Worm (Caenorhabditis elegans) whole organism, L2 larva: Measurements from ENCODE around the gene mrpl-39.

ENCODE experiments used
- ZK546.5 ChIP-seq: sonication (generic microtip); optimal IDR thresholded peaks from 2 replicates; lab custom pipeline; 2017; ENCODE audit warnings: missing biosample characterization, missing genetic modification characterization
- ama-1 ChIP-seq: fragments of 150-350 bp; optimal IDR thresholded peaks from 2 replicates; lab custom pipeline; 2018; ENCODE audit warnings: inconsistent platforms
- ceh-82 ChIP-seq: fragments of 150-350 bp; optimal IDR thresholded peaks from 2 replicates; lab custom pipeline; 2014; ENCODE audit warnings: missing biosample characterization, missing genetic modification characterization
- lin-13 ChIP-seq: fragments of 150-350 bp; optimal IDR thresholded peaks from 2 replicates; lab custom pipeline; 2014; ENCODE audit warnings: missing biosample characterization, missing genetic modification reagents, missing genetic modification characterization
- lsy-2 ChIP-seq, 2 experiments: fragments of 150-350 bp in 1 of 2; sonication (generic microtip) in 1 of 2; optimal IDR thresholded peaks; 2 replicates each; lab custom pipeline; 2014 to 2017; ENCODE audit warnings: missing biosample characterization in 2 of 2, missing genetic modification characterization in 2 of 2
- mab-5 ChIP-seq: fragments of 150-350 bp; optimal IDR thresholded peaks from 2 replicates; lab custom pipeline; 2014; ENCODE audit warnings: missing biosample characterization, missing genetic modification characterization
- nhr-12 ChIP-seq: fragments of 150-350 bp; optimal IDR thresholded peaks from 2 replicates; lab custom pipeline; 2014; ENCODE audit warnings: missing biosample characterization, missing genetic modification characterization
- nhr-237 ChIP-seq: fragments of 150-350 bp; optimal IDR thresholded peaks from 2 replicates; lab custom pipeline; 2014; ENCODE audit warnings: missing biosample characterization, missing genetic modification characterization
- sma-3 ChIP-seq: sonication (generic microtip); optimal IDR thresholded peaks from 2 replicates; lab custom pipeline; 2016; ENCODE audit warnings: missing genetic modification reagents, missing genetic modification characterization, missing compliant biosample characterization
- unc-39 ChIP-seq: fragments of 150-350 bp; optimal IDR thresholded peaks from 2 replicates; lab custom pipeline; 2014; ENCODE audit warnings: missing biosample characterization, missing genetic modification characterization
- zag-1 ChIP-seq: fragments of 150-350 bp; optimal IDR thresholded peaks from 2 replicates; lab custom pipeline; 2014; ENCODE audit warnings: missing biosample characterization, missing genetic modification characterization
- ztf-11 ChIP-seq: sonication (generic microtip); optimal IDR thresholded peaks from 2 replicates; lab custom pipeline; 2017; ENCODE audit warnings: missing biosample characterization, missing genetic modification characterization

ce11 chrV:1774874-1775589, 46.3 kb upstream of the mrpl-39 start, which contains the start of gene F36H9.7:
- TF ChIP-seq unc-39 (tag; lab: Kevin White, UChicago) (no peak), lin-13 (GFP tag; lab: Kevin White, UChicago) (no peak), ama-1 (lab: Kevin White, UChicago) (no peak), sma-3 (no peak), nhr-237 (tag; lab: Kevin White, UChicago) (no peak), lsy-2 (tag; optimal IDR thresholded peaks at IDR 0.05; lab: Kevin White, UChicago) (no peak), mab-5 (tag; lab: Kevin White, UChicago) (no peak), zag-1 (no peak), nhr-12 (tag; lab: Kevin White, UChicago) (no peak), ceh-82 (tag; lab: Kevin White, UChicago) (no peak), ztf-11 (tag; lab: Kevin White, UChicago) (no peak), ZK546.5 (tag; lab: Kevin White, UChicago) (no peak)
